Fruit fly (Drosophila melanogaster) whole organism, prepupa: ENCODE measurements around the gene CG14968.
A peak's percentile ranks its signal among the peaks of the same experiment; 100 is the strongest.

Experiments used
- CG10631 ChIP-seq: fragments of 200-800 bp; sonication (Bioruptor generic); optimal IDR thresholded peaks from 2 replicates; lab custom pipeline; 2016; ENCODE audit warnings: missing biosample characterization, missing genetic modification characterization
- CG10669 ChIP-seq: fragments of 200-800 bp; sonication (Bioruptor generic); optimal IDR thresholded peaks from 3 replicates; lab custom pipeline; 2018; ENCODE audit warnings: missing biosample characterization, mild to moderate bottlenecking, missing genetic modification characterization, moderate library complexity
- CG15336 ChIP-seq: fragments of 200-800 bp; sonication (Bioruptor generic); IDR thresholded peaks from 2 replicates; pipeline ENCODE4 v1.3.6; 2022; ENCODE audit warnings: missing biosample characterization, missing genetic modification characterization
- CG16779 ChIP-seq: fragments of 200-800 bp; sonication (Bioruptor generic); optimal IDR thresholded peaks from 3 replicates; lab custom pipeline; 2017; ENCODE audit warnings: missing biosample characterization, mild to moderate bottlenecking, missing genetic modification characterization
- CG34406 ChIP-seq: fragments of 200-800 bp; sonication (Bioruptor generic); optimal IDR thresholded peaks from 3 replicates; lab custom pipeline; 2016; ENCODE audit warnings: missing biosample characterization, missing genetic modification characterization
- CG3919 ChIP-seq: fragments of 200-800 bp; sonication (Bioruptor generic); optimal IDR thresholded peaks from 3 replicates; lab custom pipeline; 2016; ENCODE audit warnings: missing biosample characterization, missing genetic modification characterization
- CG4318 ChIP-seq: fragments of 200-800 bp; sonication (Bioruptor generic); optimal IDR thresholded peaks from 3 replicates; lab custom pipeline; 2017; ENCODE audit warnings: missing biosample characterization, mild to moderate bottlenecking, missing genetic modification characterization
- CG6163 ChIP-seq: fragments of 200-800 bp; sonication (Bioruptor generic); IDR thresholded peaks from 3 replicates; pipeline ENCODE4 v1.3.6; 2022; ENCODE audit warnings: missing biosample characterization, missing genetic modification characterization
- CG6854 ChIP-seq: fragments of 200-800 bp; sonication (Bioruptor generic); optimal IDR thresholded peaks from 2 replicates; lab custom pipeline; 2017; ENCODE audit warnings: missing biosample characterization, mild to moderate bottlenecking, missing genetic modification characterization
- CG8119 ChIP-seq: fragments of 200-800 bp; sonication (Bioruptor generic); IDR thresholded peaks from 3 replicates; pipeline ENCODE4 v1.3.6; 2022; ENCODE audit warnings: missing biosample characterization, missing genetic modification characterization
- CG8319 ChIP-seq: fragments of 200-800 bp; sonication (Bioruptor generic); optimal IDR thresholded peaks from 3 replicates; lab custom pipeline; 2016; ENCODE audit warnings: missing biosample characterization, missing genetic modification characterization
- Eip75B ChIP-seq: fragments of 200-800 bp; sonication (Bioruptor generic); optimal IDR thresholded peaks from 3 replicates; lab custom pipeline; 2016; ENCODE audit warnings: missing biosample characterization, missing genetic modification characterization
- Eip78C ChIP-seq: fragments of 200-800 bp; sonication (Bioruptor generic); peaks from one replicate; lab custom pipeline; 2016; ENCODE audit warnings: missing biosample characterization, missing genetic modification characterization
- Ets21C ChIP-seq: fragments of 200-800 bp; sonication (Bioruptor generic); optimal IDR thresholded peaks from 3 replicates; lab custom pipeline; 2016; ENCODE audit warnings: missing biosample characterization, missing genetic modification characterization
- Ets96B ChIP-seq: fragments of 200-800 bp; optimal IDR thresholded peaks from 2 replicates; lab custom pipeline; 2019; ENCODE audit warnings: missing biosample characterization, mild to moderate bottlenecking, missing genetic modification characterization, moderate library complexity
- Hr39 ChIP-seq: fragments of 200-800 bp; sonication (Bioruptor generic); optimal IDR thresholded peaks from 2 replicates; lab custom pipeline; 2016; ENCODE audit warnings: missing biosample characterization, missing genetic modification characterization
- Hr4 ChIP-seq: fragments of 200-800 bp; sonication (Bioruptor generic); optimal IDR thresholded peaks from 3 replicates; lab custom pipeline; 2016; ENCODE audit warnings: missing biosample characterization, missing genetic modification characterization
- Met ChIP-seq: fragments of 200-800 bp; sonication (Bioruptor generic); optimal IDR thresholded peaks from 3 replicates; lab custom pipeline; 2016; ENCODE audit warnings: missing biosample characterization, missing genetic modification characterization
- OdsH ChIP-seq: fragments of 200-800 bp; sonication (Bioruptor generic); optimal IDR thresholded peaks from 3 replicates; lab custom pipeline; 2016; ENCODE audit warnings: missing biosample characterization, missing genetic modification characterization
- dsx ChIP-seq: fragments of 200-800 bp; optimal IDR thresholded peaks from 3 replicates; lab custom pipeline; 2019; ENCODE audit warnings: missing biosample characterization, mild to moderate bottlenecking, missing genetic modification characterization, moderate library complexity; ENCODE audit not compliant: poor library complexity, severe bottlenecking
- esn ChIP-seq: fragments of 200-800 bp; sonication (Bioruptor generic); optimal IDR thresholded peaks from 2 replicates; lab custom pipeline; 2016; ENCODE audit warnings: missing biosample characterization, mild to moderate bottlenecking, missing genetic modification characterization, moderate library complexity
- fkh ChIP-seq: fragments of 200-800 bp; sonication (Bioruptor generic); optimal IDR thresholded peaks from 3 replicates; lab custom pipeline; 2017; ENCODE audit warnings: missing biosample characterization, mild to moderate bottlenecking, missing genetic modification characterization, moderate library complexity
- lz ChIP-seq: fragments of 200-800 bp; sonication (Bioruptor generic); optimal IDR thresholded peaks from 3 replicates; lab custom pipeline; 2016; ENCODE audit warnings: missing biosample characterization, missing genetic modification characterization
- net ChIP-seq: fragments of 200-800 bp; sonication (Bioruptor generic); optimal IDR thresholded peaks from 3 replicates; lab custom pipeline; 2016; ENCODE audit warnings: missing biosample characterization, missing genetic modification characterization
- salr ChIP-seq, 2 experiments: fragments of 200-800 bp; sonication (Bioruptor generic); optimal IDR thresholded peaks; 3 replicates each; lab custom pipeline; 2016 to 2018; ENCODE audit warnings: missing biosample characterization in 2 of 2, missing genetic modification characterization in 2 of 2, mild to moderate bottlenecking in 1 of 2
- ss ChIP-seq, 2 experiments: fragments of 200-800 bp; sonication (Bioruptor generic); optimal IDR thresholded peaks; 2 replicates in 1 of 2; 3 replicates in 1 of 2; lab custom pipeline; 2017 to 2018; ENCODE audit warnings: mild to moderate bottlenecking in 2 of 2, missing biosample characterization in 2 of 2, missing genetic modification characterization in 2 of 2, moderate library complexity in 1 of 2
- svp ChIP-seq: fragments of 200-800 bp; sonication (Bioruptor generic); peaks from one replicate; lab custom pipeline; 2016; ENCODE audit warnings: missing biosample characterization, missing genetic modification characterization
- vri ChIP-seq: fragments of 200-800 bp; sonication (Bioruptor generic); optimal IDR thresholded peaks from 3 replicates; lab custom pipeline; 2016; ENCODE audit warnings: missing biosample characterization, mild to moderate bottlenecking, missing genetic modification characterization

Gene CG14968

dm6 chr3L:3319223-3319643 is 16.3 kb upstream of the CG14968 start, which contains the start of the genes PIG-C, CG12016 and Dpm2 (continued):
- TF ChIP-seq CG8319 (GFP tag; lab: Kevin White, UChicago): peak; percentile 10
- peak; percentile 71 for TF ChIP-seq Met (GFP tag; lab: Kevin White, UChicago)
- no peak for TF ChIP-seq CG6854 (GFP tag; lab: Kevin White, UChicago)
- no peak for TF ChIP-seq CG16779 (tag; lab: Kevin White, UChicago)
- TF ChIP-seq Hr39 (GFP tag; lab: Kevin White, UChicago): peak; percentile 80
- TF ChIP-seq salr (GFP tag; optimal IDR thresholded peaks at IDR 0.05; lab: Kevin White, UChicago): peak in 1 of 2 experiments; percentile 33
- no peak for TF ChIP-seq CG10631

dm6 chr3L:3316441-3316840 is 13.5 kb upstream of the CG14968 start, which contains the start of gene Drsl5:
Gene Drsl5, plus strand, starts transcription at chr3L:3316781.
- peak; percentile 74 for TF ChIP-seq svp
- no peak for TF ChIP-seq Ets96B (tag; lab: Kevin White, UChicago)
- no peak for TF ChIP-seq CG10669 (GFP tag; lab: Kevin White, UChicago)
- TF ChIP-seq, all 60 proteins: peak for 1

dm6 chr3L:3315288-3315687 is 12.4 kb upstream of the CG14968 start, which contains the start of gene Drsl4:
Gene Drsl4, plus strand, starts transcription at chr3L:3315620.
- TF ChIP-seq svp (peak; percentile 81), CG8119 (no peak), Met (GFP tag; lab: Kevin White, UChicago) (no peak), OdsH (no peak), Hr4 (GFP tag; lab: Kevin White, UChicago) (no peak), Ets96B (tag; lab: Kevin White, UChicago) (no peak)
- TF ChIP-seq, all 60 proteins: peak for 1

- TF ChIP-seq lz (GFP tag; lab: Kevin White, UChicago): no peak
- no peak for TF ChIP-seq CG16779 (tag; lab: Kevin White, UChicago)
- TF ChIP-seq OdsH: no peak
- no peak for TF ChIP-seq dsx (GFP tag; lab: Kevin White, UChicago)
- no peak for TF ChIP-seq CG15336 (GFP tag; lab: Robert Waterston, UW)
- TF ChIP-seq CG6163 (GFP tag; lab: Robert Waterston, UW): no peak
- TF ChIP-seq net (GFP tag; lab: Kevin White, UChicago): no peak
- no peak for TF ChIP-seq CG3919 (GFP tag; lab: Kevin White, UChicago)
Observed at dm6 chr3L:3314696-3315095, 11.8 kb upstream of the CG14968 start, which contains the start of gene Drsl3. Gene Drsl3, plus strand, starts transcription at chr3L:3314996.

dm6 chr3L:3314049-3314448 is 11.1 kb upstream of the CG14968 start, which contains the start of gene Drsl2:
Gene Drsl2, plus strand, starts transcription at chr3L:3314349.
- TF ChIP-seq Ets21C (GFP tag; lab: Kevin White, UChicago): no peak
- peak; percentile 3 for TF ChIP-seq lz (GFP tag; lab: Kevin White, UChicago)
- TF ChIP-seq esn: peak; percentile 23

dm6 chr3L:3308676-3309613 is 6.0 kb upstream of the CG14968 start:
- TF ChIP-seq ss (GFP tag; optimal IDR thresholded peaks at IDR 0.05; lab: Kevin White, UChicago): no peak
- peak; percentile 80 for TF ChIP-seq svp
- TF ChIP-seq net (GFP tag; lab: Kevin White, UChicago): no peak
- TF ChIP-seq vri (GFP tag; lab: Kevin White, UChicago): peak; percentile 96
- TF ChIP-seq CG10669 (GFP tag; lab: Kevin White, UChicago): no peak
- TF ChIP-seq Eip75B (GFP tag; lab: Kevin White, UChicago): no peak
- no peak for TF ChIP-seq CG10631
- TF ChIP-seq CG4318 (GFP tag; lab: Kevin White, UChicago): no peak
- TF ChIP-seq CG34406 (GFP tag; lab: Kevin White, UChicago): no peak
- TF ChIP-seq OdsH: no peak
- no peak for TF ChIP-seq Hr4 (GFP tag; lab: Kevin White, UChicago)
- peak; percentile 58 for TF ChIP-seq fkh (GFP tag; lab: Kevin White, UChicago)
- peak; percentile 44 for TF ChIP-seq Eip78C (GFP tag; lab: Kevin White, UChicago)
- TF ChIP-seq CG3919 (GFP tag; lab: Kevin White, UChicago): no peak
- TF ChIP-seq Ets21C (GFP tag; lab: Kevin White, UChicago): no peak
